Worm (Caenorhabditis elegans) whole organism, L2 larva: ENCODE measurements around the gene bbs-4.
A peak's percentile ranks its signal among the peaks of the same experiment; 100 is the strongest.

Source experiments
- C34F6.9 ChIP-seq: fragments of 150-350 bp; optimal IDR thresholded peaks from 2 replicates; lab custom pipeline; 2014; ENCODE audit warnings: missing biosample characterization, missing genetic modification characterization
- F13H6.1 ChIP-seq: sonication (generic microtip); optimal IDR thresholded peaks from 2 replicates; lab custom pipeline; 2016; ENCODE audit warnings: missing genetic modification characterization, missing compliant biosample characterization
- R02D3.7 ChIP-seq: fragments of 150-350 bp; optimal IDR thresholded peaks from 2 replicates; lab custom pipeline; 2014; ENCODE audit warnings: missing biosample characterization, missing genetic modification characterization
- Y55F3AM.14 ChIP-seq: fragments of 200-800 bp; sonication (Bioruptor generic); optimal IDR thresholded peaks from 2 replicates; lab custom pipeline; 2018; ENCODE audit warnings: mild to moderate bottlenecking, missing genetic modification characterization, missing compliant biosample characterization
- alr-1 ChIP-seq: fragments of 150-350 bp; optimal IDR thresholded peaks from 2 replicates; lab custom pipeline; 2014; ENCODE audit warnings: missing biosample characterization, missing genetic modification characterization
- aly-2 ChIP-seq: fragments of 150-350 bp; optimal IDR thresholded peaks from 2 replicates; lab custom pipeline; 2014; ENCODE audit warnings: missing biosample characterization, missing genetic modification characterization
- ama-1 ChIP-seq: fragments of 150-350 bp; optimal IDR thresholded peaks from 2 replicates; lab custom pipeline; 2018; ENCODE audit warnings: inconsistent platforms
- blmp-1 ChIP-seq: sonication (generic microtip); optimal IDR thresholded peaks from 2 replicates; lab custom pipeline; 2017; ENCODE audit warnings: missing genetic modification characterization, mild to moderate bottlenecking, missing compliant biosample characterization, antibody characterized with exemption, moderate library complexity; ENCODE audit not compliant: insufficient read depth
- ceh-16 ChIP-seq: fragments of 150-350 bp; optimal IDR thresholded peaks from 2 replicates; lab custom pipeline; 2014; ENCODE audit warnings: missing biosample characterization, missing genetic modification characterization
- crh-2 ChIP-seq: sonication (generic microtip); optimal IDR thresholded peaks from 2 replicates; lab custom pipeline; 2017; ENCODE audit warnings: missing biosample characterization, missing genetic modification characterization
- dmd-4 ChIP-seq: sonication (generic microtip); optimal IDR thresholded peaks from 2 replicates; lab custom pipeline; 2017; ENCODE audit warnings: missing biosample characterization, missing genetic modification characterization
- egl-27 ChIP-seq: sonication (generic microtip); optimal IDR thresholded peaks from 3 replicates; lab custom pipeline; 2017; ENCODE audit warnings: missing biosample characterization, missing genetic modification reagents, missing genetic modification characterization
- elt-1 ChIP-seq: fragments of 150-350 bp; optimal IDR thresholded peaks from 2 replicates; lab custom pipeline; 2014; ENCODE audit warnings: missing biosample characterization, missing genetic modification characterization
- elt-3 ChIP-seq: sonication (generic microtip); optimal IDR thresholded peaks from 2 replicates; lab custom pipeline; 2017; ENCODE audit warnings: missing biosample characterization, missing genetic modification characterization
- fos-1 ChIP-seq: fragments of 150-350 bp; optimal IDR thresholded peaks from 2 replicates; lab custom pipeline; 2014; ENCODE audit warnings: missing biosample characterization, missing genetic modification characterization
- lin-11 ChIP-seq: fragments of 150-350 bp; sonication (generic microtip); optimal IDR thresholded peaks from 2 replicates; lab custom pipeline; 2014; ENCODE audit warnings: missing biosample characterization, missing genetic modification characterization, inconsistent platforms, mixed read lengths
- lin-39 ChIP-seq: fragments of 150-350 bp; optimal IDR thresholded peaks from 2 replicates; lab custom pipeline; 2014; ENCODE audit warnings: missing biosample characterization, missing genetic modification reagents, missing genetic modification characterization
- lsy-2 ChIP-seq, 2 experiments: fragments of 150-350 bp in 1 of 2; sonication (generic microtip) in 1 of 2; optimal IDR thresholded peaks; 2 replicates each; lab custom pipeline; 2014 to 2017; ENCODE audit warnings: missing biosample characterization in 2 of 2, missing genetic modification characterization in 2 of 2
- mab-5 ChIP-seq: fragments of 150-350 bp; optimal IDR thresholded peaks from 2 replicates; lab custom pipeline; 2014; ENCODE audit warnings: missing biosample characterization, missing genetic modification characterization
- mbf-1 ChIP-seq: sonication (generic microtip); optimal IDR thresholded peaks from 2 replicates; lab custom pipeline; 2017; ENCODE audit warnings: missing biosample characterization, missing genetic modification characterization
- mdl-1 ChIP-seq, 2 experiments: fragments of 150-350 bp in 1 of 2; sonication (generic microtip) in 1 of 2; optimal IDR thresholded peaks; 2 replicates each; lab custom pipeline; 2017; ENCODE audit warnings: missing biosample characterization in 2 of 2, missing genetic modification characterization in 2 of 2
- nhr-11 ChIP-seq: fragments of 150-350 bp; optimal IDR thresholded peaks from 2 replicates; lab custom pipeline; 2014; ENCODE audit warnings: missing biosample characterization, missing genetic modification characterization
- nhr-12 ChIP-seq: fragments of 150-350 bp; optimal IDR thresholded peaks from 2 replicates; lab custom pipeline; 2014; ENCODE audit warnings: missing biosample characterization, missing genetic modification characterization
- nhr-129 ChIP-seq: fragments of 150-350 bp; optimal IDR thresholded peaks from 2 replicates; lab custom pipeline; 2014; ENCODE audit warnings: missing biosample characterization, missing genetic modification characterization
- nhr-21 ChIP-seq: fragments of 150-350 bp; optimal IDR thresholded peaks from 2 replicates; lab custom pipeline; 2014; ENCODE audit warnings: missing biosample characterization, missing genetic modification characterization
- nhr-23 ChIP-seq: fragments of 150-350 bp; optimal IDR thresholded peaks from 2 replicates; lab custom pipeline; 2014; ENCODE audit warnings: missing biosample characterization, missing genetic modification reagents, missing genetic modification characterization
- nhr-25 ChIP-seq: fragments of 150-350 bp; sonication (generic microtip); optimal IDR thresholded peaks from 3 replicates; lab custom pipeline; 2014; ENCODE audit warnings: missing biosample characterization, missing genetic modification characterization
- nhr-6 ChIP-seq: fragments of 150-350 bp; optimal IDR thresholded peaks from 2 replicates; lab custom pipeline; 2014; ENCODE audit warnings: missing biosample characterization, missing genetic modification characterization
- peb-1 ChIP-seq: fragments of 150-350 bp; optimal IDR thresholded peaks from 2 replicates; lab custom pipeline; 2014; ENCODE audit warnings: missing biosample characterization, missing genetic modification characterization
- sem-4 ChIP-seq: fragments of 150-350 bp; optimal IDR thresholded peaks from 2 replicates; lab custom pipeline; 2014; ENCODE audit warnings: missing biosample characterization, missing genetic modification reagents, missing genetic modification characterization
- skn-1 ChIP-seq: sonication (generic microtip); optimal IDR thresholded peaks from 2 replicates; lab custom pipeline; 2017; ENCODE audit warnings: missing biosample characterization, missing genetic modification characterization
- sma-3 ChIP-seq: sonication (generic microtip); optimal IDR thresholded peaks from 2 replicates; lab custom pipeline; 2016; ENCODE audit warnings: missing genetic modification reagents, missing genetic modification characterization, missing compliant biosample characterization
- sma-9 ChIP-seq, 2 experiments: fragments of 150-350 bp in 1 of 2; sonication (generic microtip) in 1 of 2; optimal IDR thresholded peaks; 2 replicates each; lab custom pipeline; 2014 to 2016; ENCODE audit warnings: missing genetic modification characterization in 2 of 2, mild to moderate bottlenecking in 1 of 2, missing biosample characterization in 1 of 2, missing compliant biosample characterization in 1 of 2, missing genetic modification reagents in 1 of 2, moderate library complexity in 1 of 2
- snpc-4 ChIP-seq: fragments of 150-350 bp; optimal IDR thresholded peaks from 2 replicates; lab custom pipeline; 2014; ENCODE audit warnings: missing biosample characterization, missing genetic modification characterization
- unc-39 ChIP-seq: fragments of 150-350 bp; optimal IDR thresholded peaks from 2 replicates; lab custom pipeline; 2014; ENCODE audit warnings: missing biosample characterization, missing genetic modification characterization
- unc-55 ChIP-seq: fragments of 150-350 bp; sonication (generic microtip); optimal IDR thresholded peaks from 3 replicates; lab custom pipeline; 2014; ENCODE audit warnings: missing biosample characterization, missing genetic modification reagents, missing genetic modification characterization
- unc-62 ChIP-seq: fragments of 150-350 bp; optimal IDR thresholded peaks from 2 replicates; lab custom pipeline; 2014; ENCODE audit warnings: missing biosample characterization, missing genetic modification reagents, missing genetic modification characterization
- zag-1 ChIP-seq: fragments of 150-350 bp; optimal IDR thresholded peaks from 2 replicates; lab custom pipeline; 2014; ENCODE audit warnings: missing biosample characterization, missing genetic modification characterization
- ztf-1 ChIP-seq: fragments of 200-800 bp; sonication (Bioruptor generic); conservative IDR thresholded peaks from 2 replicates; pipeline ENCODE4 v1.3.6; 2022; ENCODE audit warnings: missing genetic modification characterization, missing compliant biosample characterization
- ztf-11 ChIP-seq: sonication (generic microtip); optimal IDR thresholded peaks from 2 replicates; lab custom pipeline; 2017; ENCODE audit warnings: missing biosample characterization, missing genetic modification characterization
- ztf-4 ChIP-seq: fragments of 150-350 bp; optimal IDR thresholded peaks from 2 replicates; lab custom pipeline; 2014; ENCODE audit warnings: missing biosample characterization, missing genetic modification characterization

Gene bbs-4

DNA sequence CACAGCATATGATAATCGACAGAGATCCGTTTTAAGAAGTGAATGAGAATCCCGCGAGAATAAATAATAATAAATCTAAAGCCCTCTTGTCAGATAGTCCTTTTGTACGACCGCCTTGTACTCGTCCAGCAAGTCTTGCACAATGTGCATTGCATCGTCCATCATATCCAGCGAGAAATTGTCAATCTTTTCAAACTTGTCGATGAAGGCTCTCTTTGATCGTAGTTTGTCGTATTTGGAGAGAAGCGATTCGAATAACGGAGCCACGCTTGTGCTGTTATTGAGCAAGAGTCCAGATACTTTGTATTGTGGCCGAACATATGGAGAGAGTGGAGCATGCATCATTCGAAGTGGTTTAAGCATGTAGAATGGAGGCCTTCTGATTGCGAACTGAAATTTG lies 14.6 kb upstream of the bbs-4 start:
- TF ChIP-seq skn-1 (no peak), nhr-12 (no peak), ztf-4 (tag; lab: Kevin White, UChicago) (peak; percentile 3), lsy-2 (tag; optimal IDR thresholded peaks at IDR 0.05; lab: Kevin White, UChicago) (no peak), ceh-16 (no peak), ztf-11 (tag; lab: Kevin White, UChicago) (no peak), nhr-129 (tag; lab: Kevin White, UChicago) (peak; percentile 4), nhr-21 (no peak), nhr-11 (no peak)

DNA sequence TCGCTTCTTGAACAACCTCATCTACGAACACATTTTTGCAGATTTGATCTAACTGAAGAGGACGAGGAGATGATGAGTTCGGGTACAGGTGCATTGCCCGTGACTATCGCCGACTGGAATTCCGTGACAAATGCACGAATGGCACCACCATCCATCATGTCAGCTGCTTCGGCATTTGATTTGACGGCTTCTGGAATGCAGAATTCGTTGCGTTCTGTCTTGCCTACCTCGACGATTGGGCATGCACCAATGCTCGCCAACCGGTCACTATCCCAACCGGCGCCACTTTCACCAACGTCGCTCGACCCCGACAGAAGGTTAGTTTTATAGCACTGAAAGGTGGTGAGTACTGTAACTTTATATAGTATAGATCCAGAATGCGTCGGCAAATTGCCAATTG lies 11.5 kb upstream of the bbs-4 start:
- TF ChIP-seq crh-2 (tag; lab: Kevin White, UChicago) = no peak
- TF ChIP-seq ceh-16 = no peak
- no peak for TF ChIP-seq skn-1
- no peak for TF ChIP-seq nhr-21
- no peak for TF ChIP-seq nhr-12
- TF ChIP-seq blmp-1 = no peak
- no peak for TF ChIP-seq snpc-4 (tag; lab: Kevin White, UChicago)
- no peak for TF ChIP-seq unc-55 (GFP tag; lab: Kevin White, UChicago)
- no peak for TF ChIP-seq zag-1 (tag; lab: Kevin White, UChicago)
- no peak for TF ChIP-seq mbf-1 (tag; lab: Kevin White, UChicago)
- no peak for TF ChIP-seq mab-5 (tag; lab: Kevin White, UChicago)
- TF ChIP-seq sma-9 (GFP tag; optimal IDR thresholded peaks at IDR 0.05; lab: Kevin White, UChicago) = no peak
- TF ChIP-seq sma-9 (tag; optimal IDR thresholded peaks at IDR 0.05; lab: Kevin White, UChicago) = no peak
- no peak for TF ChIP-seq nhr-23
- no peak for TF ChIP-seq sem-4 (tag; lab: Kevin White, UChicago)
- no peak for TF ChIP-seq mdl-1 (tag; optimal IDR thresholded peaks at IDR 0.05; lab: Kevin White, UChicago)
- no peak for TF ChIP-seq nhr-25
- TF ChIP-seq aly-2 (tag; lab: Kevin White, UChicago) = no peak

DNA sequence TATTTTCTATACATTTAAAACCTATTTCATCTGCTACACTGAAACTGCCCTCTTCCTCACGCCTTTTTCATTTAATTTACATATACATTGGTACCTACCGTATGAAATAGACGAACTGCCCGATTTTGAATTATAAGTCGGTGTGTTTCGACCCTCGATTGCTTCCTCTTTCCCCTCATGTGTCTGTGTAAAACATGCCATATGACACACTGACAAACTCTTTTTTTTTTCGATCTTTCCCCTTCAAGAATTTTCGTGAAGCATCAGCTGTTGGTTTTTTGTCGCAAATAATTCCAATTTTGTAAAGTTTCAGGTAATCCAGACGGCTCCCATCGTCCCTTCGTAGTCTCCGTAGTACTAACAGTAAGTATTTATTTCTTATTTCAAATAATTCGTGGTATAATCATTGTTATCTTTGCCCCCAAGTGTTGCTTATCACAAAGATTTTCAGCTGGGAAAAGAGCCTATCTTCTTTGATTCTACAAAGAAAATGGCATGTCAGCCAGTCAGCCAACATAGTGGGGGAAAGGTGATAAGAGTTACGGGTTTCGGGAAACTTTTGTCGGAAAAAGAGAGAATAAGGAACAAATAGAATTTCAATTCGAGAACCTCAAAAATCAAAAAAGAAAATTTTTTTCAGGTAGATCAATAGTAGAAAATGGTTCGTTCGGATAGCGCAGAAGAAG lies 10.0 kb upstream of the bbs-4 start:
- TF ChIP-seq mab-5 (tag; lab: Kevin White, UChicago) (no peak), nhr-6 (tag; lab: Kevin White, UChicago) (no peak), mdl-1 (tag; optimal IDR thresholded peaks at IDR 0.05; lab: Kevin White, UChicago) (no peak), sma-9 (GFP tag; optimal IDR thresholded peaks at IDR 0.05; lab: Kevin White, UChicago) (peak; percentile 29), sma-9 (tag; optimal IDR thresholded peaks at IDR 0.05; lab: Kevin White, UChicago) (no peak), mbf-1 (tag; lab: Kevin White, UChicago) (no peak), skn-1 (no peak), crh-2 (tag; lab: Kevin White, UChicago) (peak; percentile 27), nhr-11 (no peak), unc-39 (tag; lab: Kevin White, UChicago) (no peak), fos-1 (tag; lab: Kevin White, UChicago) (peak; percentile 87), nhr-21 (no peak), elt-3 (no peak), unc-62 (no peak), nhr-129 (tag; lab: Kevin White, UChicago) (peak; percentile 25), sem-4 (tag; lab: Kevin White, UChicago) (no peak), R02D3.7 (tag; lab: Kevin White, UChicago) (no peak), F13H6.1 (tag; lab: Kevin White, UChicago) (peak; percentile 25), dmd-4 (tag; lab: Kevin White, UChicago) (no peak), unc-55 (GFP tag; lab: Kevin White, UChicago) (no peak), ama-1 (no peak)

ce11 chrIII:9620148-9620547 lies 8.2 kb upstream of the bbs-4 start:
- TF ChIP-seq peb-1 (tag; lab: Kevin White, UChicago) (no peak), F13H6.1 (tag; lab: Kevin White, UChicago) (peak; percentile 82), sem-4 (tag; lab: Kevin White, UChicago) (no peak), unc-62 (no peak), nhr-12 (no peak), nhr-25 (no peak), ama-1 (peak; percentile 1), lin-11 (no peak), lin-39 (tag; lab: Kevin White, UChicago) (no peak), lsy-2 (tag; optimal IDR thresholded peaks at IDR 0.05; lab: Kevin White, UChicago) (peak in 1 of 2 experiments; percentile 22), Y55F3AM.14 (GFP tag; lab: Kevin White, UChicago) (no peak), blmp-1 (peak; percentile 26), unc-55 (GFP tag; lab: Kevin White, UChicago) (no peak), alr-1 (tag; lab: Kevin White, UChicago) (no peak), snpc-4 (tag; lab: Kevin White, UChicago) (no peak), elt-1 (no peak), fos-1 (tag; lab: Kevin White, UChicago) (peak; percentile 54), zag-1 (tag; lab: Kevin White, UChicago) (no peak), nhr-23 (no peak), dmd-4 (tag; lab: Kevin White, UChicago) (no peak), ztf-1 (GFP tag; lab: Robert Waterston, UW) (no peak), C34F6.9 (tag; lab: Kevin White, UChicago) (peak; percentile 30), sma-3 (GFP tag; lab: Kevin White, UChicago) (no peak), crh-2 (tag; lab: Kevin White, UChicago) (no peak), ztf-11 (tag; lab: Kevin White, UChicago) (no peak), egl-27 (tag; lab: Kevin White, UChicago) (peak; percentile 38), mdl-1 (tag; optimal IDR thresholded peaks at IDR 0.05; lab: Kevin White, UChicago) (no peak), skn-1 (no peak), ceh-16 (no peak), nhr-6 (tag; lab: Kevin White, UChicago) (no peak), mab-5 (tag; lab: Kevin White, UChicago) (no peak), elt-3 (no peak), aly-2 (tag; lab: Kevin White, UChicago) (no peak), nhr-21 (peak; percentile 4)
